Fruit fly (Drosophila melanogaster) whole organism, prepupa: ENCODE results near the gene CG6709.

Source experiments
- Blimp-1 ChIP-seq: fragments of 200-800 bp; sonication (Bioruptor generic); optimal IDR thresholded peaks from 3 replicates; lab custom pipeline; 2017; ENCODE audit warnings: missing biosample characterization, missing genetic modification characterization, mild to moderate bottlenecking, moderate library complexity, missing genetic modification reagents
- CG10631 ChIP-seq: fragments of 200-800 bp; sonication (Bioruptor generic); optimal IDR thresholded peaks from 2 replicates; lab custom pipeline; 2016; ENCODE audit warnings: missing biosample characterization, missing genetic modification characterization
- CG10669 ChIP-seq: fragments of 200-800 bp; sonication (Bioruptor generic); optimal IDR thresholded peaks from 3 replicates; lab custom pipeline; 2018; ENCODE audit warnings: missing biosample characterization, mild to moderate bottlenecking, missing genetic modification characterization, moderate library complexity
- CG11294 ChIP-seq: fragments of 200-800 bp; sonication (Bioruptor generic); IDR thresholded peaks from 2 replicates; pipeline ENCODE4 v1.3.6; 2022; ENCODE audit warnings: missing biosample characterization, missing genetic modification characterization
- CG11762 ChIP-seq: fragments of 200-800 bp; sonication (Bioruptor generic); optimal IDR thresholded peaks from 3 replicates; lab custom pipeline; 2016; ENCODE audit warnings: missing biosample characterization, missing genetic modification characterization; ENCODE audit not compliant: insufficient read depth
- CG15336 ChIP-seq: fragments of 200-800 bp; sonication (Bioruptor generic); IDR thresholded peaks from 2 replicates; pipeline ENCODE4 v1.3.6; 2022; ENCODE audit warnings: missing biosample characterization, missing genetic modification characterization
- CG16779 ChIP-seq: fragments of 200-800 bp; sonication (Bioruptor generic); optimal IDR thresholded peaks from 3 replicates; lab custom pipeline; 2017; ENCODE audit warnings: missing biosample characterization, mild to moderate bottlenecking, missing genetic modification characterization
- CG3032 ChIP-seq: fragments of 200-800 bp; optimal IDR thresholded peaks from 2 replicates; lab custom pipeline; 2019; ENCODE audit warnings: missing biosample characterization, mild to moderate bottlenecking, missing genetic modification characterization, moderate library complexity
- CG31627 ChIP-seq: fragments of 200-800 bp; sonication (Bioruptor generic); optimal IDR thresholded peaks from 3 replicates; lab custom pipeline; 2016; ENCODE audit warnings: missing biosample characterization, missing genetic modification characterization
- CG34406 ChIP-seq: fragments of 200-800 bp; sonication (Bioruptor generic); optimal IDR thresholded peaks from 3 replicates; lab custom pipeline; 2016; ENCODE audit warnings: missing biosample characterization, missing genetic modification characterization
- CG3919 ChIP-seq: fragments of 200-800 bp; sonication (Bioruptor generic); optimal IDR thresholded peaks from 3 replicates; lab custom pipeline; 2016; ENCODE audit warnings: missing biosample characterization, missing genetic modification characterization
- CG4318 ChIP-seq: fragments of 200-800 bp; sonication (Bioruptor generic); optimal IDR thresholded peaks from 3 replicates; lab custom pipeline; 2017; ENCODE audit warnings: missing biosample characterization, mild to moderate bottlenecking, missing genetic modification characterization
- CG6276 ChIP-seq: fragments of 200-800 bp; sonication (Bioruptor generic); optimal IDR thresholded peaks from 2 replicates; lab custom pipeline; 2017; ENCODE audit warnings: missing biosample characterization, mild to moderate bottlenecking, missing genetic modification characterization
- CG6792 ChIP-seq: fragments of 200-800 bp; sonication (Bioruptor generic); optimal IDR thresholded peaks from 3 replicates; lab custom pipeline; 2016; ENCODE audit warnings: missing biosample characterization, missing genetic modification characterization
- CG6808 ChIP-seq: fragments of 200-800 bp; sonication (Bioruptor generic); optimal IDR thresholded peaks from 3 replicates; lab custom pipeline; 2017; ENCODE audit warnings: missing biosample characterization, missing genetic modification characterization, mild to moderate bottlenecking, moderate library complexity, missing genetic modification reagents
- CG8119 ChIP-seq: fragments of 200-800 bp; sonication (Bioruptor generic); IDR thresholded peaks from 3 replicates; pipeline ENCODE4 v1.3.6; 2022; ENCODE audit warnings: missing biosample characterization, missing genetic modification characterization
- CG8632 ChIP-seq: fragments of 200-800 bp; sonication (Bioruptor generic); optimal IDR thresholded peaks from 3 replicates; lab custom pipeline; 2016; ENCODE audit warnings: missing biosample characterization, missing genetic modification characterization
- CG9139 ChIP-seq: fragments of 200-800 bp; sonication (Bioruptor generic); optimal IDR thresholded peaks from 3 replicates; lab custom pipeline; 2017; ENCODE audit warnings: missing biosample characterization, mild to moderate bottlenecking, missing genetic modification characterization
- Eip75B ChIP-seq: fragments of 200-800 bp; sonication (Bioruptor generic); optimal IDR thresholded peaks from 3 replicates; lab custom pipeline; 2016; ENCODE audit warnings: missing biosample characterization, missing genetic modification characterization
- Eip78C ChIP-seq: fragments of 200-800 bp; sonication (Bioruptor generic); peaks from one replicate; lab custom pipeline; 2016; ENCODE audit warnings: missing biosample characterization, missing genetic modification characterization
- Ets21C ChIP-seq: fragments of 200-800 bp; sonication (Bioruptor generic); optimal IDR thresholded peaks from 3 replicates; lab custom pipeline; 2016; ENCODE audit warnings: missing biosample characterization, missing genetic modification characterization
- Gug ChIP-seq: fragments of 200-800 bp; sonication (Bioruptor generic); IDR thresholded peaks from 2 replicates; pipeline ENCODE4 v1.3.6; 2022; ENCODE audit warnings: missing biosample characterization, missing genetic modification characterization
- Hr38 ChIP-seq: sonication (Bioruptor generic); optimal IDR thresholded peaks from 2 replicates; lab custom pipeline; 2016; ENCODE audit warnings: missing biosample characterization, missing genetic modification characterization
- Hr39 ChIP-seq: fragments of 200-800 bp; sonication (Bioruptor generic); optimal IDR thresholded peaks from 2 replicates; lab custom pipeline; 2016; ENCODE audit warnings: missing biosample characterization, missing genetic modification characterization
- Hr4 ChIP-seq: fragments of 200-800 bp; sonication (Bioruptor generic); optimal IDR thresholded peaks from 3 replicates; lab custom pipeline; 2016; ENCODE audit warnings: missing biosample characterization, missing genetic modification characterization
- Lpt ChIP-seq: fragments of 200-800 bp; sonication (Bioruptor generic); optimal IDR thresholded peaks from 3 replicates; lab custom pipeline; 2016; ENCODE audit warnings: missing biosample characterization, missing genetic modification characterization
- Sox102F ChIP-seq: fragments of 200-800 bp; sonication (Bioruptor generic); optimal IDR thresholded peaks from 2 replicates; lab custom pipeline; 2016; ENCODE audit warnings: missing biosample characterization, mild to moderate bottlenecking, missing genetic modification characterization
- Sox14 ChIP-seq: fragments of 200-800 bp; sonication (Bioruptor generic); optimal IDR thresholded peaks from 3 replicates; lab custom pipeline; 2016; ENCODE audit warnings: missing biosample characterization, missing genetic modification characterization
- Sox15 ChIP-seq: fragments of 200-800 bp; sonication (Bioruptor generic); optimal IDR thresholded peaks from 3 replicates; lab custom pipeline; 2016; ENCODE audit warnings: missing biosample characterization, missing genetic modification characterization
- achi ChIP-seq: fragments of 200-800 bp; sonication (Bioruptor generic); optimal IDR thresholded peaks from 3 replicates; lab custom pipeline; 2016; ENCODE audit warnings: missing biosample characterization, missing genetic modification characterization
- acj6 ChIP-seq: fragments of 200-800 bp; sonication (Bioruptor generic); optimal IDR thresholded peaks from 3 replicates; lab custom pipeline; 2016; ENCODE audit warnings: missing biosample characterization, missing genetic modification characterization
- cyc ChIP-seq: fragments of 200-800 bp; sonication (Bioruptor generic); optimal IDR thresholded peaks from 3 replicates; lab custom pipeline; 2016; ENCODE audit warnings: missing biosample characterization, missing genetic modification characterization
- dsx ChIP-seq: fragments of 200-800 bp; optimal IDR thresholded peaks from 3 replicates; lab custom pipeline; 2019; ENCODE audit warnings: missing biosample characterization, mild to moderate bottlenecking, missing genetic modification characterization, moderate library complexity; ENCODE audit not compliant: poor library complexity, severe bottlenecking
- eg ChIP-seq: fragments of 200-800 bp; sonication (Bioruptor generic); IDR thresholded peaks from 3 replicates; pipeline ENCODE4 v1.3.6; 2022; ENCODE audit warnings: missing biosample characterization, missing genetic modification characterization
- esn ChIP-seq: fragments of 200-800 bp; sonication (Bioruptor generic); optimal IDR thresholded peaks from 2 replicates; lab custom pipeline; 2016; ENCODE audit warnings: missing biosample characterization, mild to moderate bottlenecking, missing genetic modification characterization, moderate library complexity
- fd59A ChIP-seq: fragments of 200-800 bp; sonication (Bioruptor generic); optimal IDR thresholded peaks from 2 replicates; lab custom pipeline; 2017; ENCODE audit warnings: missing biosample characterization, mild to moderate bottlenecking, missing genetic modification characterization, missing genetic modification reagents
- fd85E ChIP-seq: fragments of 200-800 bp; sonication (Bioruptor generic); optimal IDR thresholded peaks from 3 replicates; lab custom pipeline; 2016; ENCODE audit warnings: missing biosample characterization, missing genetic modification characterization
- fkh ChIP-seq: fragments of 200-800 bp; sonication (Bioruptor generic); optimal IDR thresholded peaks from 3 replicates; lab custom pipeline; 2017; ENCODE audit warnings: missing biosample characterization, mild to moderate bottlenecking, missing genetic modification characterization, moderate library complexity
- lz ChIP-seq: fragments of 200-800 bp; sonication (Bioruptor generic); optimal IDR thresholded peaks from 3 replicates; lab custom pipeline; 2016; ENCODE audit warnings: missing biosample characterization, missing genetic modification characterization
- net ChIP-seq: fragments of 200-800 bp; sonication (Bioruptor generic); optimal IDR thresholded peaks from 3 replicates; lab custom pipeline; 2016; ENCODE audit warnings: missing biosample characterization, missing genetic modification characterization
- pdm3 ChIP-seq: fragments of 200-800 bp; sonication (Bioruptor generic); optimal IDR thresholded peaks from 3 replicates; lab custom pipeline; 2016; ENCODE audit warnings: missing biosample characterization, missing genetic modification characterization
- spab ChIP-seq: fragments of 200-800 bp; sonication (Bioruptor generic); optimal IDR thresholded peaks from 2 replicates; lab custom pipeline; 2017; ENCODE audit warnings: missing biosample characterization, mild to moderate bottlenecking, missing genetic modification characterization, missing genetic modification reagents
- ss ChIP-seq, 2 experiments: fragments of 200-800 bp; sonication (Bioruptor generic); optimal IDR thresholded peaks; 2 replicates in 1 of 2; 3 replicates in 1 of 2; lab custom pipeline; 2017 to 2018; ENCODE audit warnings: mild to moderate bottlenecking in 2 of 2, missing biosample characterization in 2 of 2, missing genetic modification characterization in 2 of 2, moderate library complexity in 1 of 2
- svp ChIP-seq: fragments of 200-800 bp; sonication (Bioruptor generic); peaks from one replicate; lab custom pipeline; 2016; ENCODE audit warnings: missing biosample characterization, missing genetic modification characterization
- topi ChIP-seq: fragments of 200-800 bp; sonication (Bioruptor generic); optimal IDR thresholded peaks from 3 replicates; lab custom pipeline; 2016; ENCODE audit warnings: missing biosample characterization, missing genetic modification characterization

The CG6709 gene

DNA sequence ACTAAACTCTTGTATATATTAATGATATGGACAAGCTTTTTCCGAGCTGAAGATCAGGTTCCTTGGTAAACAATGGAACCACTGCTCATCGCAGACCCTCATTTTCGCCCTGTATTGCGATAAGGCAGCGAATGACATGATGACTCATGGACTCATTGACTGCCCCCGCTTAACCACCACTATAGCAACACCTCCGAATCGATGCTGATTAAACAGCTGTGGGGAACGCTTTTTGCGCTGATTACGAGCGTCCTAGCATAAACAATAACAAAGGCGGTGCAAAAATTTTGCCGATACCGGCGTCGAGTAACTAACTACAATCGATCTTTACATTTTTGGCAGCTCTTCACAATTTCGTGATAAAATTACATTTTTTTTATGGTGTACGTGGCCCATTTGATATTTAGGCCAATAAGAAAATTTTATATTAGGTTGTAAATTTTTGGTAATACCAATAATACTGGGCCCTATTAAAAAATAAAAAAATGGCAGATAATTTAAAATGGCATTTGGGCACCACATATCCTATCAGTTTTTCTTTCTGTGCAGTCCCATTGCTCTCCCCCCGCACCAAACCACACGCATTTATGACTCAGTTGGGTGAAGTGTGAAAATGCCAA is 2.7 kb upstream of the CG6709 start (continued):
- no peak for TF ChIP-seq CG4318 (GFP tag; lab: Kevin White, UChicago)
- peak; percentile 27 for TF ChIP-seq lz
- peak; percentile 59 for TF ChIP-seq topi (GFP tag; lab: Kevin White, UChicago)
- TF ChIP-seq cyc (GFP tag; lab: Kevin White, UChicago) = peak; percentile 20
- peak; percentile 51 for TF ChIP-seq acj6
- TF ChIP-seq CG6792 (GFP tag; lab: Kevin White, UChicago) = peak; percentile 36
- no peak for TF ChIP-seq CG15336
- TF ChIP-seq CG10631 (GFP tag; lab: Kevin White, UChicago) = peak; percentile 40
- TF ChIP-seq Eip75B (GFP tag; lab: Kevin White, UChicago) = peak; percentile 57
- TF ChIP-seq CG9139 = no peak
- peak; percentile 46 for TF ChIP-seq Sox102F (GFP tag; lab: Kevin White, UChicago)
- TF ChIP-seq CG10669 (GFP tag; lab: Kevin White, UChicago) = peak; percentile 31
- no peak for TF ChIP-seq CG6276 (GFP tag; lab: Kevin White, UChicago)
- TF ChIP-seq Hr38 (GFP tag; lab: Kevin White, UChicago) = no peak
- no peak for TF ChIP-seq Lpt (GFP tag; lab: Kevin White, UChicago)
- TF ChIP-seq CG8119 (GFP tag; lab: Robert Waterston, UW) = 0 out of 3 replicates have a peak, but pooled peaks have one; percentile 13
- TF ChIP-seq Eip78C = peak; percentile 67
- TF ChIP-seq eg (GFP tag; lab: Robert Waterston, UW) = no peak
- TF ChIP-seq dsx (GFP tag; lab: Kevin White, UChicago) = no peak
- peak; percentile 48 for TF ChIP-seq Hr39 (GFP tag; lab: Kevin White, UChicago)

DNA sequence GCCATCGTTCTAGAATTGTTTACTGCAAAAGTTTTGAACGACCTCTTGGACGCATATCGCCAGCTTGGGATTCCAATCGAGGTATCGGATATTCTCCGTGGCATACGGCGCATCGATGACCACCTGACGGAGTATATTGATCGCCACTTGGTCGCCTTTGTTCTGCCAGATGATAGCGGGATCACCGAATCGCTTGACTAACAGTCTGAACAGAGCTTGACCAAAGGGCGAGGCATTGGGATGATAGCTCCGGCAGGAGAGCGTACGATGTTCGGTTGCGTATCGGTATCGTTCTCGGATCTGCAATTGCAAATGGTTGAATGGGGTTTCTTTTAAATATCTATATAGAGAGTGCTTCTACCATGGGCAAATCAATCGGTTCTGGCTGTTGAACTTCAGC is 560 bp downstream of the CG6709 start:
- TF ChIP-seq dsx (GFP tag; lab: Kevin White, UChicago) (no peak), svp (GFP tag; lab: Kevin White, UChicago) (peak; percentile 92), CG10631 (GFP tag; lab: Kevin White, UChicago) (no peak), CG6276 (GFP tag; lab: Kevin White, UChicago) (no peak), Eip78C (no peak)

DNA sequence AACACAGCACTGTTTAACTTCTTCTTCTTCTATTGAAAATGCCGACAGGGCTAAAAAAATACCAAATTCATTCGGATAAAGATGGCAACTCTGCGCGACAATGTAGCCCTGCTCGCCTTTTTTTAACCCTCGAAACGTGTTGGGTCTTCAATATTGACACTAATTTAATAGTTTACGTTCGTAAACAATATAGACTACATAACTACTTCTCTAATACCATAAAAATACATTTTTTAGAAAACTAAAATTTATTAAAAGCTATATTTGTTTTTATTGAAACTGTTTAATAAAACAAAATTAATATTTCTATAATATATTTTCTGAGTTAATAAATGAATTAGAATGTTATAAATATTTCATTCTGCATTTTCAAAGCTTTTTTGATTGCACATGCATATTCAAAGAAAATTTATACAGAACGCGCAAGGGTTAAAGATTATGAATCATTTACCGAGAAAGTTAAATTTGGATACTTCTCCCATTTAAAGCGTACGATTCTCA is 5.9 kb downstream of the CG6709 start, which contains the start of the genes Taf2 and CalpB:
TSS of gene Taf2 (minus strand) at position 54 of the 501 bp plus-strand sequence.
TSS of gene CalpB (plus strand) at position 133 of the 501 bp plus-strand sequence.
- no peak for TF ChIP-seq Hr4 (GFP tag; lab: Kevin White, UChicago)
- peak; percentile 83 for TF ChIP-seq achi (GFP tag; lab: Kevin White, UChicago)
- no peak for TF ChIP-seq Hr38 (GFP tag; lab: Kevin White, UChicago)
- peak; percentile 72 for TF ChIP-seq net (GFP tag; lab: Kevin White, UChicago)
- peak; percentile 87 for TF ChIP-seq CG34406 (GFP tag; lab: Kevin White, UChicago)
- peak; percentile 19 for TF ChIP-seq fd59A (GFP tag; lab: Kevin White, UChicago)
- TF ChIP-seq Ets21C (GFP tag; lab: Kevin White, UChicago) = no peak
- peak; percentile 89 for TF ChIP-seq dsx (GFP tag; lab: Kevin White, UChicago)
- peak; percentile 78 for TF ChIP-seq CG6792 (GFP tag; lab: Kevin White, UChicago)
- TF ChIP-seq svp (GFP tag; lab: Kevin White, UChicago) = peak; percentile 80
- TF ChIP-seq Blimp-1 (GFP tag; lab: Kevin White, UChicago) = peak; percentile 67
- TF ChIP-seq fkh (GFP tag; lab: Kevin White, UChicago) = peak; percentile 72
- no peak for TF ChIP-seq fd85E (GFP tag; lab: Kevin White, UChicago)
- peak; percentile 73 for TF ChIP-seq lz
- TF ChIP-seq Sox15 = peak; percentile 60
- TF ChIP-seq spab (GFP tag; lab: Kevin White, UChicago) = peak; percentile 74
- peak; percentile 67 for TF ChIP-seq CG16779 (tag; lab: Kevin White, UChicago)
- TF ChIP-seq CG8119 (GFP tag; lab: Robert Waterston, UW) = peak; percentile 88
- TF ChIP-seq esn (GFP tag; lab: Kevin White, UChicago) = peak; percentile 84
- TF ChIP-seq Gug (GFP tag; lab: Robert Waterston, UW) = peak; percentile 86
- peak; percentile 80 for TF ChIP-seq acj6
- TF ChIP-seq ss (GFP tag; optimal IDR thresholded peaks at IDR 0.05; lab: Kevin White, UChicago) = peak; percentile 71 to 83
- TF ChIP-seq CG6276 (GFP tag; lab: Kevin White, UChicago) = peak; percentile 86
- TF ChIP-seq pdm3 (GFP tag; lab: Kevin White, UChicago) = peak; percentile 1
- peak; percentile 85 for TF ChIP-seq CG3919
- TF ChIP-seq Sox14 (GFP tag; lab: Kevin White, UChicago) = peak; percentile 53
- TF ChIP-seq CG11294 (GFP tag; lab: Robert Waterston, UW) = peak; percentile 69; the same call in 1 of the 2 replicates
- peak; percentile 80 for TF ChIP-seq CG11762
- peak; percentile 92 for TF ChIP-seq CG3032 (tag; lab: Kevin White, UChicago)
- TF ChIP-seq CG6808 (GFP tag; lab: Kevin White, UChicago) = peak; percentile 82
- peak; percentile 81 for TF ChIP-seq CG8632 (GFP tag; lab: Kevin White, UChicago)
- TF ChIP-seq CG31627 (GFP tag; lab: Kevin White, UChicago) = peak; percentile 75
- peak; percentile 76 for TF ChIP-seq CG4318 (GFP tag; lab: Kevin White, UChicago)
